Worm (Caenorhabditis elegans) whole organism, late embryonic: ENCODE results near the gene F53F1.4.

Experiments used
- ama-1 ChIP-seq: fragments of 150-350 bp; optimal IDR thresholded peaks from 2 replicates; lab custom pipeline; 2014
- ceh-6 ChIP-seq: fragments of 200-800 bp; sonication (Bioruptor generic); optimal IDR thresholded peaks from 2 replicates; lab custom pipeline; 2018; ENCODE audit warnings: mild to moderate bottlenecking, missing genetic modification characterization, missing compliant biosample characterization
- pag-3 ChIP-seq: sonication (generic microtip); optimal IDR thresholded peaks from 2 replicates; lab custom pipeline; 2016; ENCODE audit warnings: missing compliant biosample characterization, missing genetic modification characterization, borderline replicate concordance

DNA sequence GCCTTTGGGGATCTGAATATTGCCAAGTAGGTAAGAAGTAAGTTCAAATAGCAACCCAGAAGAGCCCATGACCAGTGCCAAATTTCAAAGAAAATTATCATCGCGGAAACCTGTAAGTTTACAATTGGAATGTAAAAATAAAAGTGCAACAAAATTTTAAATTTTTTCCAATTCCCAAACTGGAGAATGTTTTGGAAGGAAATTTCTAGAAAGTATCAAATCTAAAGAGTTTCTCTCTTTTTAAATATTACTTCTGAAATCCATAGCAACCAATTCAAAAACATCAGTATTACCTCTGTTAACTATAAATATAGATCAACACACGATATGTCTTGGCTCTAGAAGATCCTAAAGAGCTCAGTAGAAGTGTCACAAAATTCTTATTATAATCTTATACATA lies 17.8 kb downstream of the F53F1.4 start, which contains the start of gene srd-19:
- TF ChIP-seq ama-1 (no peak), pag-3 (tag; lab: Kevin White, UChicago) (no peak), ceh-6 (GFP tag; lab: Kevin White, UChicago) (no peak)
